Worm (Caenorhabditis elegans): ENCODE measurements around the gene F28C10.1.

- no peak for TF ChIP-seq klf-2 (GFP tag; conservative IDR thresholded peaks at IDR 0.05)
- TF ChIP-seq tab-1 (GFP tag; IDR thresholded peaks at IDR 0.05): no peak
- no peak for TF ChIP-seq flt-1 (GFP tag; IDR thresholded peaks at IDR 0.05)
- TF ChIP-seq med-1 (GFP tag; optimal IDR thresholded peaks at IDR 0.05; ENCODE audit: insufficient read depth): no peak
- TF ChIP-seq ztf-23 (GFP tag; IDR thresholded peaks at IDR 0.05): no peak
- TF ChIP-seq ref-1 (GFP tag; conservative IDR thresholded peaks at IDR 0.05): no peak
- no peak for TF ChIP-seq cog-1 (tag; optimal IDR thresholded peaks at IDR 0.05)
- TF ChIP-seq ztf-29 (GFP tag; IDR thresholded peaks at IDR 0.05): no peak
- no peak for TF ChIP-seq T22C8.4 (GFP tag; IDR thresholded peaks at IDR 0.05)
Observed at ce11 chrX:542807-543206, at the start of gene F28C10.1.
